Fruit fly (Drosophila melanogaster): ENCODE data around the gene neur.

neur gene

dm6 chr3R:8998243-8998642 is 41.0 kb downstream of the neur start:
- TF ChIP-seq svp (GFP tag) (peak; percentile 98), Eip93F (GFP tag; optimal IDR thresholded peaks at IDR 0.05) (no peak), CG32006 (GFP tag; optimal IDR thresholded peaks at IDR 0.05) (no peak)

dm6 chr3R:8997397-8997796 is 41.9 kb downstream of the neur start, which contains the start of gene CG11977:
Gene CG11977 (plus strand): TSS chr3R:8997697.
- TF ChIP-seq net (GFP tag; optimal IDR thresholded peaks at IDR 0.05) (no peak), Eip93F (GFP tag; optimal IDR thresholded peaks at IDR 0.05) (no peak), CG34406 (GFP tag; optimal IDR thresholded peaks at IDR 0.05) (no peak)

DNA sequence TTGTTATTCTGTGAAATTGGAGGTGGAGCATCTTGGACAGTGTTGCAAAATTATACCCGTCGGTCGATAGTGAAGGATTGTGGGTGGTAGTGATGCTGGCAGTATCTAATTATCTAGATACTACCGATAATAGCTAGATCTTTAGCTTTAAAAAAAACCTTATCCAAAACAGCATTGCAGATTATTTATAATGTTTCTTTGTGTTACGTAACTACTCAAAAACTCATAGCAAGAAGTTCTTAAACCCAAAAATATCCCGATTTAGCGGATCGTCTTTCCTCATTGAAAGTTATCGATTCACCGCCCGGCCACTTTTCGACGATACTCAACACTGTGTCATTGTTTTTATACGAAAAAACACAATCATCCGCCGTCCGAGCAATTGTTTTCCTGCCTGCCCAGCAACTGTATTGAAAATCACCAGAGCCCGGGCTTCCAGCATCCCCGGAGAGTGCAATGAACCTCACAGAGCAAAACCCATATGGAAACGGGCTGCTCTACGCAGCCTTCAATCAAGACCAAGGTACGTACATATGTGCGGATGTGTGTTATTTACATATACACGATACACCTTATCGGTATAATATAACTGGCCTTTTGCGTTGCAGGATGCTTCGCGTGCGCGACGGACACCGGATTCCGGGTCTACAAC is 46.2 kb downstream of the neur start, which contains the start of gene CG11975:
Gene CG11975, plus strand, starts transcription at position 326 of the 652 bp plus-strand sequence.
- TF ChIP-seq Eip75B (GFP tag; optimal IDR thresholded peaks at IDR 0.05) (no peak), CG8632 (GFP tag; optimal IDR thresholded peaks at IDR 0.05) (no peak), CG31627 (GFP tag; optimal IDR thresholded peaks at IDR 0.05) (peak; percentile 73), CG16779 (tag; optimal IDR thresholded peaks at IDR 0.05) (no peak), Smox (GFP tag; optimal IDR thresholded peaks at IDR 0.05) (no peak), CG3919 (GFP tag; optimal IDR thresholded peaks at IDR 0.05) (no peak), Eip93F (GFP tag; optimal IDR thresholded peaks at IDR 0.05) (no peak), Sox102F (GFP tag; optimal IDR thresholded peaks at IDR 0.05) (no peak), fd59A (GFP tag; optimal IDR thresholded peaks at IDR 0.05) (peak; percentile 56), CG1621 (tag; optimal IDR thresholded peaks at IDR 0.05) (no peak), fkh (GFP tag; optimal IDR thresholded peaks at IDR 0.05) (no peak), CG10631 (GFP tag; optimal IDR thresholded peaks at IDR 0.05) (peak; percentile 77), Eip78C (GFP tag) (peak; percentile 87), fd85E (GFP tag; optimal IDR thresholded peaks at IDR 0.05) (peak; percentile 22), CG8119 (GFP tag; IDR thresholded peaks at IDR 0.05) (no peak), Blimp-1 (GFP tag; optimal IDR thresholded peaks at IDR 0.05) (no peak), CG7368 (GFP tag; optimal IDR thresholded peaks at IDR 0.05) (peak; percentile 42), CG8319 (GFP tag; optimal IDR thresholded peaks at IDR 0.05) (peak; percentile 52), topi (GFP tag; optimal IDR thresholded peaks at IDR 0.05) (peak; percentile 80), esn (GFP tag; optimal IDR thresholded peaks at IDR 0.05) (peak; percentile 84), Ets96B (tag; optimal IDR thresholded peaks at IDR 0.05) (peak; percentile 54), CG6808 (GFP tag; optimal IDR thresholded peaks at IDR 0.05) (no peak), CG3032 (tag; optimal IDR thresholded peaks at IDR 0.05) (peak; percentile 65), net (GFP tag; optimal IDR thresholded peaks at IDR 0.05) (peak; percentile 47), CG6854 (GFP tag; optimal IDR thresholded peaks at IDR 0.05) (no peak), CG32006 (GFP tag; optimal IDR thresholded peaks at IDR 0.05) (no peak), CG15336 (GFP tag; IDR thresholded peaks at IDR 0.05) (no peak), Met (GFP tag; optimal IDR thresholded peaks at IDR 0.05) (no peak), pdm3 (GFP tag; optimal IDR thresholded peaks at IDR 0.05) (no peak), Hr4 (GFP tag; optimal IDR thresholded peaks at IDR 0.05) (no peak), dac (GFP tag; optimal IDR thresholded peaks at IDR 0.05) (no peak), acj6 (GFP tag; optimal IDR thresholded peaks at IDR 0.05) (no peak), CG6792 (GFP tag; optimal IDR thresholded peaks at IDR 0.05) (peak; percentile 58), CG6163 (GFP tag; IDR thresholded peaks at IDR 0.05) (peak; percentile 46; the same call in 2 of the 3 replicates), Lpt (GFP tag; optimal IDR thresholded peaks at IDR 0.05) (peak; percentile 56), svp (GFP tag) (peak; percentile 90), Hr39 (GFP tag; optimal IDR thresholded peaks at IDR 0.05) (peak; percentile 72), salr (GFP tag; optimal IDR thresholded peaks at IDR 0.05) (peak in 1 of 2 experiments; percentile 34), lz (GFP tag; optimal IDR thresholded peaks at IDR 0.05) (peak; percentile 85), CG34406 (GFP tag; optimal IDR thresholded peaks at IDR 0.05) (peak; percentile 61), CG10669 (GFP tag; optimal IDR thresholded peaks at IDR 0.05) (no peak), ss (GFP tag; optimal IDR thresholded peaks at IDR 0.05) (no peak), CG6276 (GFP tag; optimal IDR thresholded peaks at IDR 0.05) (no peak), OdsH (GFP tag; optimal IDR thresholded peaks at IDR 0.05) (peak; percentile 82), Hr38 (GFP tag; optimal IDR thresholded peaks at IDR 0.05) (no peak), CG11902 (GFP tag; optimal IDR thresholded peaks at IDR 0.05) (peak; percentile 36)
